Fruit fly (Drosophila melanogaster): ENCODE data around the gene Rab3-GEF.

The Rab3-GEF gene

DNA sequence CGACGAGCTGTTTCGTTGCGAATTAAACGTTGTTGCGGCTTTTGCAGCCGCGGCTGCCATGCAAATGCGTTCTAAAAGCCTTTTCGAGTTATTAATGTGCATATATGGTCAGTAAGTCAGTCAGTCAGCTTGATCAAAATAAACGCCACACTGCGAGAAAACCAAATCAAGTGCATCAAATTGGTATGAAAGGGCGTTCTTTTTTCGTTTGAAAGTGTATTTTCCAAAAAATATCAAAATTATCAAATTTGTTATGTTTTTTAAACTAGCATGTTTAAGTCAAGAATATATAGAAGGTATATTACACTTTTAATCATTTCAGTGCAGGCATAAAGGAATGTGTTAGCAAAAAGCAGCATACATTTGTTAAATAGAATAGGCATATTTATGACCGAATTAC lies 47.0 kb upstream of the Rab3-GEF start (continued):
- TF ChIP-seq Blimp-1 (GFP tag; optimal IDR thresholded peaks at IDR 0.05) (no peak), Sox14 (GFP tag; optimal IDR thresholded peaks at IDR 0.05) (peak; percentile 19), CG7368 (GFP tag; optimal IDR thresholded peaks at IDR 0.05) (peak; percentile 18), fd59A (GFP tag; optimal IDR thresholded peaks at IDR 0.05) (no peak), acj6 (GFP tag; optimal IDR thresholded peaks at IDR 0.05) (no peak), Gug (GFP tag; IDR thresholded peaks at IDR 0.05) (no peak), CG31627 (GFP tag; optimal IDR thresholded peaks at IDR 0.05) (peak; percentile 48), topi (GFP tag; optimal IDR thresholded peaks at IDR 0.05) (peak; percentile 42), Hr39 (GFP tag; optimal IDR thresholded peaks at IDR 0.05) (peak; percentile 52), CG3919 (GFP tag; optimal IDR thresholded peaks at IDR 0.05) (peak; percentile 35), CG10669 (GFP tag; optimal IDR thresholded peaks at IDR 0.05) (peak; percentile 28), svp (GFP tag) (peak; percentile 76), Hr38 (GFP tag; optimal IDR thresholded peaks at IDR 0.05) (no peak), salr (GFP tag; optimal IDR thresholded peaks at IDR 0.05) (no peak)

- TF ChIP-seq CG3919 (GFP tag; optimal IDR thresholded peaks at IDR 0.05) (peak; percentile 85), spab (GFP tag; optimal IDR thresholded peaks at IDR 0.05) (peak; percentile 45), CG8319 (GFP tag; optimal IDR thresholded peaks at IDR 0.05) (peak; percentile 12), esn (GFP tag; optimal IDR thresholded peaks at IDR 0.05) (peak; percentile 87), salr (GFP tag; optimal IDR thresholded peaks at IDR 0.05) (peak; percentile 13 to 60), fd59A (GFP tag; optimal IDR thresholded peaks at IDR 0.05) (no peak), CG31627 (GFP tag; optimal IDR thresholded peaks at IDR 0.05) (peak; percentile 82), lz (GFP tag; optimal IDR thresholded peaks at IDR 0.05) (peak; percentile 77), cyc (GFP tag; optimal IDR thresholded peaks at IDR 0.05) (peak; percentile 84), Ets21C (GFP tag; optimal IDR thresholded peaks at IDR 0.05) (peak; percentile 67), CG11902 (GFP tag; optimal IDR thresholded peaks at IDR 0.05) (peak; percentile 60), achi (GFP tag; optimal IDR thresholded peaks at IDR 0.05) (peak; percentile 77), vri (GFP tag; optimal IDR thresholded peaks at IDR 0.05) (peak; percentile 64), CG8119 (GFP tag; IDR thresholded peaks at IDR 0.05) (peak; percentile 89), CG6808 (GFP tag; optimal IDR thresholded peaks at IDR 0.05) (no peak), pdm3 (GFP tag; optimal IDR thresholded peaks at IDR 0.05) (peak; percentile 86), Eip93F (GFP tag; optimal IDR thresholded peaks at IDR 0.05) (peak; percentile 68), CG3032 (tag; optimal IDR thresholded peaks at IDR 0.05) (peak; percentile 52), dac (GFP tag; optimal IDR thresholded peaks at IDR 0.05) (peak; percentile 50), OdsH (GFP tag; optimal IDR thresholded peaks at IDR 0.05) (peak; percentile 82), CG10631 (GFP tag; optimal IDR thresholded peaks at IDR 0.05) (peak; percentile 73), CG11762 (GFP tag; optimal IDR thresholded peaks at IDR 0.05; ENCODE audit: insufficient read depth) (peak; percentile 35), CG34406 (GFP tag; optimal IDR thresholded peaks at IDR 0.05) (peak; percentile 74), Eip75B (GFP tag; optimal IDR thresholded peaks at IDR 0.05) (peak; percentile 80), Sox15 (GFP tag; optimal IDR thresholded peaks at IDR 0.05) (peak; percentile 46), Eip78C (GFP tag) (peak; percentile 94), CG6163 (GFP tag; IDR thresholded peaks at IDR 0.05) (peak; percentile 94), CG15336 (GFP tag; IDR thresholded peaks at IDR 0.05) (peak; percentile 93), Gug (GFP tag; IDR thresholded peaks at IDR 0.05) (peak; percentile 87), topi (GFP tag; optimal IDR thresholded peaks at IDR 0.05) (peak; percentile 84), CG6276 (GFP tag; optimal IDR thresholded peaks at IDR 0.05) (peak; percentile 79), CG11294 (GFP tag; IDR thresholded peaks at IDR 0.05) (peak; percentile 77), Blimp-1 (GFP tag; optimal IDR thresholded peaks at IDR 0.05) (peak; percentile 12), net (GFP tag; optimal IDR thresholded peaks at IDR 0.05) (peak; percentile 82), Sox102F (GFP tag; optimal IDR thresholded peaks at IDR 0.05) (peak; percentile 80), fkh (GFP tag; optimal IDR thresholded peaks at IDR 0.05) (peak; percentile 95), CG32006 (GFP tag; optimal IDR thresholded peaks at IDR 0.05) (peak; percentile 88), dsx (GFP tag; optimal IDR thresholded peaks at IDR 0.05; ENCODE audit: poor library complexity, severe bottlenecking) (peak; percentile 40), CG8632 (GFP tag; optimal IDR thresholded peaks at IDR 0.05) (peak; percentile 78), eg (GFP tag; IDR thresholded peaks at IDR 0.05) (peak; percentile 95), Hr38 (GFP tag; optimal IDR thresholded peaks at IDR 0.05) (no peak), CG4318 (GFP tag; optimal IDR thresholded peaks at IDR 0.05) (peak; percentile 57), CG10669 (GFP tag; optimal IDR thresholded peaks at IDR 0.05) (peak; percentile 67)
Measured at dm6 chrX:15043013-15043699, 46.3 kb upstream of the Rab3-GEF start.
